Fruit fly (Drosophila melanogaster): ENCODE measurements around the gene kek5.

DNA sequence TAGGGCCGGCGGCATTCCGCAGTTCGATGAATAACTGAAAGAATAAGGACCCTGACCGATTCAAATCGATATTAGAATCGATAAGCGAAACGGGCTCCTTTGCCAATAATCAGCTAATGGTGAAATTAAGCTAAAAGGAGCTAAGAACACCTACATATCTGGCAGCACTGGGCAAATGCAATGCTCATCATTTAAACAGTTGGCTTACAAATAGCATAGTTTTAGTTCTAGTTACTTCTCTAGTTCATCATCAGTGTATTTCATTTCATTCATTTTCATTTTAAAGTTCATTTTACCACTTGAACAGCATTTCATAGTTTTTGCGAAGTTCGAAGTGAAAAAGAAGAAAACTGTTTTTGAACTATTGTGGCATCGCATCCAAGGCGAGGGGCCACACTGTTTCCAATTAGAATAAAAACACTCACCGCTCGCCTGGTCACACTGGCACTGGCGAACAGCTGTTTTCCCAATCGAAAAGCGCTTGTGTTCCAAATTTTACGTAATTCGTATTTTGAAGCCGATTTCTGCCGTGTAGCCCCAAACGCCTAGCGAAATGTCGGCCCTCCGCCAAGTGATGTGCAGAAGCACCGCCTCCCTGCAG is 139.1 kb downstream of the kek5 start, which contains the start of the genes pcm and ND-18:
- TF ChIP-seq tj (GFP tag; optimal IDR thresholded peaks at IDR 0.05), result peak; percentile 49
- no peak for TF ChIP-seq CG7045 (GFP tag; optimal IDR thresholded peaks at IDR 0.05)
- TF ChIP-seq CG33017 (tag; optimal IDR thresholded peaks at IDR 0.05), result no peak
- no peak for TF ChIP-seq CG7101 (tag; optimal IDR thresholded peaks at IDR 0.05)
- no peak for TF ChIP-seq pad (GFP tag; optimal IDR thresholded peaks at IDR 0.05)
- TF ChIP-seq bab1 (GFP tag; optimal IDR thresholded peaks at IDR 0.05), result peak; percentile 15
- TF ChIP-seq toe (GFP tag; optimal IDR thresholded peaks at IDR 0.05), result no peak
- TF ChIP-seq ovo (GFP tag; optimal IDR thresholded peaks at IDR 0.05), result peak; percentile 16
- TF ChIP-seq Crg-1 (GFP tag; optimal IDR thresholded peaks at IDR 0.05), result no peak
- no peak for TF ChIP-seq CG1620 (GFP tag; optimal IDR thresholded peaks at IDR 0.05)
- no peak for TF ChIP-seq kay (GFP tag; ENCODE audit: borderline replicate concordance)
- peak; percentile 15 for TF ChIP-seq CG11617 (GFP tag; optimal IDR thresholded peaks at IDR 0.05)

Data from whole organism, adult.